Worm (Caenorhabditis elegans): Measurements from ENCODE around the gene T20G5.12.

Gene T20G5.12

DNA sequence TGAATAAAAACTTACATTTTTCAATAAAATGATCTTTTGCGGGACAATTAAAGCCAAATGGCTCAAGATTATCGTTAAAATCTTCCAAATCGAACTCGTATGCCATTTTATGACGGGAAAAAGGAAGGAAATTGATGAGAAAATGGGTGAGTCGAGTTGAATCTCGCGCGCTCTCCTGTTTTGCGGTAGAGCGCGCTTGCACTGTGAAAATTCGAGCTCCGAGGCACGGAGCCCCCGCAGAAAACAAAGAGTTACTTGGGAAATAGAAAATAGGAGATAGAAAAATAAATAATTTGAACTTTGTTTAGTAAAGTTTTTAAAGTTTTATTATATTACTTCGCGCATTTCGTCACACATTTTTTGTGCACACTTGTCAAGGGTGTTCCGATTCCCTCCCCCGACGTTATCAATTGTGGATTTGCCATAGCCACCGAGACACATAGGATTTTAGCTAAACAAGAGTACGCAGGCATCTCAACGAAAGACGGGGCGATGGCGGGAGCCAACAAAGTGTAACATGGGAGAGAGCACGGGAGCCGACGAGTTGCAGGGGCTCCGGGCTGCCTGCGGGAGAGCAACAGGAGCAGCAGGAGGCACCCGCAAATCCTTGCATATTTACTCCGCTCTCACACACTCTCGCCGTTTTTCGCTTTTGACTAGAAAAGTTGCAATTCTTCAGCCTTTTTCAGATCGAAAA lies 47.2 kb downstream of the T20G5.12 start, which contains the start of the genes div-1 and cor-1 (continued):
- TF ChIP-seq tlp-1 (tag; optimal IDR thresholded peaks at IDR 0.05) (no peak), lin-35 (GFP tag; optimal IDR thresholded peaks at IDR 0.05) (peak; percentile 86 to 93), hlh-17 (GFP tag; optimal IDR thresholded peaks at IDR 0.05; ENCODE audit: borderline replicate concordance) (no peak), F16B12.6 (tag; optimal IDR thresholded peaks at IDR 0.05) (peak; percentile 39), nhr-77 (tag; optimal IDR thresholded peaks at IDR 0.05) (peak; percentile 12), ceh-82 (tag; optimal IDR thresholded peaks at IDR 0.05) (peak in 2 of 3 experiments; percentile 25 to 46), egl-27 (tag; optimal IDR thresholded peaks at IDR 0.05) (no peak), elt-3 (tag; optimal IDR thresholded peaks at IDR 0.05) (no peak), tbx-2 (tag; optimal IDR thresholded peaks at IDR 0.05) (peak; percentile 54), ces-1 (GFP tag; optimal IDR thresholded peaks at IDR 0.05) (no peak), nhr-84 (tag; optimal IDR thresholded peaks at IDR 0.05) (no peak), ceh-63 (GFP tag; optimal IDR thresholded peaks at IDR 0.05) (no peak), pqm-1 (tag; optimal IDR thresholded peaks at IDR 0.05) (no peak), nhr-19 (GFP tag; conservative IDR thresholded peaks at IDR 0.05) (peak; percentile 28), rnt-1 (tag; optimal IDR thresholded peaks at IDR 0.05) (peak; percentile 48), nhr-76 (tag; optimal IDR thresholded peaks at IDR 0.05) (no peak), nhr-11 (tag; optimal IDR thresholded peaks at IDR 0.05) (no peak), mef-2 (tag; optimal IDR thresholded peaks at IDR 0.05) (no peak), Y116A8C.19 (tag; optimal IDR thresholded peaks at IDR 0.05; ENCODE audit: borderline replicate concordance) (no peak), unc-86 (tag; optimal IDR thresholded peaks at IDR 0.05) (no peak), mab-9 (GFP tag; IDR thresholded peaks at IDR 0.05) (no peak), ets-5 (GFP tag; IDR thresholded peaks at IDR 0.05) (no peak), zag-1 (tag; optimal IDR thresholded peaks at IDR 0.05) (no peak), fkh-4 (tag; optimal IDR thresholded peaks at IDR 0.05; ENCODE audit: borderline replicate concordance) (no peak), fkh-8 (tag; optimal IDR thresholded peaks at IDR 0.05) (peak; percentile 40), lir-3 (tag; optimal IDR thresholded peaks at IDR 0.05; ENCODE audit: poor library complexity) (no peak), ceh-8 (GFP tag; optimal IDR thresholded peaks at IDR 0.05) (no peak), snu-23 (GFP tag; optimal IDR thresholded peaks at IDR 0.05) (peak; percentile 32), efl-3 (GFP tag; optimal IDR thresholded peaks at IDR 0.05) (no peak), mdl-1 (tag; optimal IDR thresholded peaks at IDR 0.05) (no peak), nhr-237 (tag; optimal IDR thresholded peaks at IDR 0.05) (no peak), lsy-2 (tag; optimal IDR thresholded peaks at IDR 0.05) (peak; percentile 20 to 75)

DNA sequence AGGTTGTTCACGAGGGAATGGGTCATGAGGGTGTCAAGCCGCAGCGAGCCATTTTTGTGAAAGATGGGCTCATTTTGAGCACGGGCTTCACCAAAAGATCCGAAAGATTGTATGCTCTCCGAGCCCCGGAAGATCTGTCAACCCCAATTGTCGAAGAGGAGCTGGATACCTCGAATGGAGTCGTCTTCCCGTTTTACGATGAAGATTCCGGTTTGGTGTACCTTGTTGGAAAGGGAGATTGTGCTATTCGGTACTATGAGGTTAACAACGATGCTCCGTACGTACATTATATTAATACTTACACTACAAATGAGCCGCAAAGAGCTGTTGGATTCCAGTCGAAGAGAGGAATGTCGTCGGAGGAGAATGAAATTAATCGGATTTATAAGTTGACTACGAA lies 49.7 kb downstream of the T20G5.12 start:
- TF ChIP-seq unc-86 (tag; optimal IDR thresholded peaks at IDR 0.05) (no peak), Y116A8C.19 (tag; optimal IDR thresholded peaks at IDR 0.05; ENCODE audit: borderline replicate concordance) (no peak), sptf-1 (tag; optimal IDR thresholded peaks at IDR 0.05) (no peak), jun-1 (tag; optimal IDR thresholded peaks at IDR 0.05) (no peak), C16A3.4 (tag; optimal IDR thresholded peaks at IDR 0.05) (no peak), alr-1 (tag; optimal IDR thresholded peaks at IDR 0.05; ENCODE audit: borderline replicate concordance) (no peak), elt-2 (tag; optimal IDR thresholded peaks at IDR 0.05) (no peak), lin-13 (GFP tag; optimal IDR thresholded peaks at IDR 0.05) (no peak), C04F5.9 (tag; optimal IDR thresholded peaks at IDR 0.05) (no peak), pax-3 (tag; optimal IDR thresholded peaks at IDR 0.05) (no peak), egl-27 (tag; optimal IDR thresholded peaks at IDR 0.05) (no peak), ztf-4 (tag; optimal IDR thresholded peaks at IDR 0.05) (no peak)
